Worm (Caenorhabditis elegans) whole organism, L4 larva: ENCODE results near the gene B0334.4.

Source experiments
- D1046.2 ChIP-seq: fragments of 200-800 bp; sonication (Bioruptor generic); IDR thresholded peaks from 2 replicates; pipeline ENCODE4 v1.3.6; 2022; ENCODE audit warnings: missing genetic modification characterization, missing compliant biosample characterization
- F37D6.2 ChIP-seq: sonication (generic microtip); optimal IDR thresholded peaks from 2 replicates; lab custom pipeline; 2016; ENCODE audit warnings: mild to moderate bottlenecking, missing genetic modification characterization, missing compliant biosample characterization
- F44E2.7 ChIP-seq: fragments of 200-800 bp; sonication (Bioruptor generic); IDR thresholded peaks from 2 replicates; pipeline ENCODE4 v2.1.2; 2022; ENCODE audit warnings: missing genetic modification characterization, missing compliant biosample characterization
- R02D3.7 ChIP-seq: fragments of 150-350 bp; sonication (generic microtip); optimal IDR thresholded peaks from 3 replicates; lab custom pipeline; 2014; ENCODE audit warnings: missing biosample characterization, missing genetic modification characterization
- T20F7.1 ChIP-seq: fragments of 200-800 bp; sonication (Bioruptor generic); optimal IDR thresholded peaks from 2 replicates; lab custom pipeline; 2018; ENCODE audit warnings: mild to moderate bottlenecking, missing genetic modification characterization, missing compliant biosample characterization
- ZK337.2 ChIP-seq: fragments of 200-800 bp; sonication (Bioruptor generic); IDR thresholded peaks from 2 replicates; pipeline ENCODE4 v1.3.6; 2022; ENCODE audit warnings: missing genetic modification reagents, missing genetic modification characterization, missing compliant biosample characterization
- ama-1 ChIP-seq: fragments of 150-350 bp; optimal IDR thresholded peaks from 2 replicates; lab custom pipeline; 2014; ENCODE audit warnings: inconsistent platforms, mixed read lengths
- ceh-28 ChIP-seq: fragments of 150-350 bp; optimal IDR thresholded peaks from 2 replicates; lab custom pipeline; 2014; ENCODE audit warnings: missing biosample characterization, missing genetic modification reagents, missing genetic modification characterization
- ceh-32 ChIP-seq: sonication (generic microtip); optimal IDR thresholded peaks from 2 replicates; lab custom pipeline; 2016; ENCODE audit warnings: mild to moderate bottlenecking, missing genetic modification characterization, missing compliant biosample characterization; ENCODE audit not compliant: poor library complexity
- ceh-82 ChIP-seq: sonication (generic microtip); optimal IDR thresholded peaks from 2 replicates; lab custom pipeline; 2017; ENCODE audit warnings: missing biosample characterization, missing genetic modification characterization
- ctbp-1 ChIP-seq: fragments of 200-800 bp; sonication (Bioruptor generic); IDR thresholded peaks from 2 replicates; pipeline ENCODE4 v1.3.6; 2022; ENCODE audit warnings: missing genetic modification reagents, missing genetic modification characterization, missing compliant biosample characterization
- daf-16 ChIP-seq, 3 experiments: sonication (generic microtip); optimal IDR thresholded peaks; 2 replicates each; lab custom pipeline; 2016 to 2017; ENCODE audit warnings: missing genetic modification characterization in 3 of 3, missing genetic modification reagents in 3 of 3, mild to moderate bottlenecking in 2 of 3, missing compliant biosample characterization in 2 of 3, missing biosample characterization in 1 of 3, moderate library complexity in 1 of 3
- daf-8 ChIP-seq: fragments of 200-800 bp; sonication (Bioruptor generic); IDR thresholded peaks from 2 replicates; pipeline ENCODE4 v1.3.6; 2022; ENCODE audit warnings: missing genetic modification characterization, missing compliant biosample characterization
- dmd-6 ChIP-seq: fragments of 200-800 bp; sonication (Bioruptor generic); IDR thresholded peaks from 2 replicates; pipeline ENCODE4 v1.3.6; 2022; ENCODE audit warnings: missing genetic modification reagents, missing genetic modification characterization, missing compliant biosample characterization
- dmd-8 ChIP-seq: fragments of 200-800 bp; sonication (Bioruptor generic); IDR thresholded peaks from 2 replicates; pipeline ENCODE4 v1.3.6; 2022; ENCODE audit warnings: missing genetic modification characterization, missing compliant biosample characterization
- dpl-1 ChIP-seq: fragments of 150-350 bp; optimal IDR thresholded peaks from 2 replicates; lab custom pipeline; 2014; ENCODE audit warnings: missing biosample characterization, missing genetic modification reagents, missing genetic modification characterization
- dve-1 ChIP-seq: sonication (generic microtip); optimal IDR thresholded peaks from 2 replicates; lab custom pipeline; 2017; ENCODE audit warnings: antibody characterized with exemption, mild to moderate bottlenecking, missing genetic modification characterization, missing compliant biosample characterization; ENCODE audit not compliant: insufficient read depth
- egl-27 ChIP-seq: sonication (generic microtip); optimal IDR thresholded peaks from 3 replicates; lab custom pipeline; 2017; ENCODE audit warnings: missing biosample characterization, missing genetic modification reagents, missing genetic modification characterization
- egl-43 ChIP-seq: fragments of 200-800 bp; sonication (Bioruptor generic); IDR thresholded peaks from 2 replicates; pipeline ENCODE4 v1.3.6; 2022; ENCODE audit warnings: missing genetic modification reagents, missing genetic modification characterization, missing compliant biosample characterization
- gei-8 ChIP-seq: fragments of 200-800 bp; sonication (Bioruptor generic); optimal IDR thresholded peaks from 2 replicates; lab custom pipeline; 2018; ENCODE audit warnings: mild to moderate bottlenecking, missing genetic modification characterization, missing compliant biosample characterization
- hif-1 ChIP-seq, 2 experiments: sonication (generic microtip); optimal IDR thresholded peaks; 2 replicates each; lab custom pipeline; 2016 to 2017; ENCODE audit warnings: missing compliant biosample characterization in 2 of 2, missing genetic modification characterization in 2 of 2, missing genetic modification reagents in 2 of 2, missing genotype in 2 of 2, mild to moderate bottlenecking in 1 of 2
- hlh-11 ChIP-seq: fragments of 200-800 bp; sonication (Bioruptor generic); optimal IDR thresholded peaks from 2 replicates; lab custom pipeline; 2018; ENCODE audit warnings: mild to moderate bottlenecking, missing genetic modification characterization, missing compliant biosample characterization
- hlh-30 ChIP-seq: sonication (generic microtip); optimal IDR thresholded peaks from 2 replicates; lab custom pipeline; 2017; ENCODE audit warnings: antibody characterized with exemption, mild to moderate bottlenecking, missing genetic modification characterization, missing compliant biosample characterization; ENCODE audit not compliant: insufficient read depth
- hmg-1.1 ChIP-seq: fragments of 200-800 bp; sonication (Bioruptor generic); IDR thresholded peaks from 2 replicates; pipeline ENCODE4 v1.3.6; 2022; ENCODE audit warnings: missing genetic modification reagents, missing genetic modification characterization, missing compliant biosample characterization
- lim-7 ChIP-seq: fragments of 200-800 bp; sonication (Bioruptor generic); IDR thresholded peaks from 2 replicates; pipeline ENCODE4 v1.3.6; 2022; ENCODE audit warnings: missing genetic modification characterization, missing compliant biosample characterization
- lin-1 ChIP-seq: fragments of 200-800 bp; sonication (Bioruptor generic); IDR thresholded peaks from 2 replicates; pipeline ENCODE4 v1.3.6; 2022; ENCODE audit warnings: missing genetic modification reagents, missing genetic modification characterization, missing compliant biosample characterization
- lin-13 ChIP-seq: fragments of 150-350 bp; optimal IDR thresholded peaks from 2 replicates; lab custom pipeline; 2014; ENCODE audit warnings: missing biosample characterization, missing genetic modification reagents, missing genetic modification characterization
- lin-38 ChIP-seq: fragments of 200-800 bp; sonication (Bioruptor generic); IDR thresholded peaks from 2 replicates; pipeline ENCODE4 v1.3.6; 2022; ENCODE audit warnings: missing genetic modification reagents, missing genetic modification characterization, missing compliant biosample characterization
- lsy-2 ChIP-seq, 2 experiments: fragments of 150-350 bp in 1 of 2; sonication (generic microtip) in 1 of 2; optimal IDR thresholded peaks; 2 replicates each; lab custom pipeline; 2014 to 2017; ENCODE audit warnings: missing biosample characterization in 2 of 2, missing genetic modification characterization in 2 of 2
- mep-1 ChIP-seq: fragments of 150-350 bp; sonication (generic microtip); optimal IDR thresholded peaks from 3 replicates; lab custom pipeline; 2014; ENCODE audit warnings: missing biosample characterization, missing genetic modification characterization
- mes-2 ChIP-seq: sonication (generic microtip); optimal IDR thresholded peaks from 2 replicates; lab custom pipeline; 2016; ENCODE audit warnings: missing genotype, mild to moderate bottlenecking, missing genetic modification characterization, missing compliant biosample characterization; ENCODE audit not compliant: poor library complexity, severe bottlenecking
- mxl-3 ChIP-seq: fragments of 200-800 bp; sonication (Bioruptor generic); optimal IDR thresholded peaks from 2 replicates; lab custom pipeline; 2018; ENCODE audit warnings: mild to moderate bottlenecking, missing genetic modification characterization, missing compliant biosample characterization
- nhr-10 ChIP-seq: fragments of 150-350 bp; optimal IDR thresholded peaks from 2 replicates; lab custom pipeline; 2014; ENCODE audit warnings: missing biosample characterization, missing genetic modification characterization
- nhr-102 ChIP-seq: sonication (generic microtip); optimal IDR thresholded peaks from 2 replicates; lab custom pipeline; 2016; ENCODE audit warnings: mild to moderate bottlenecking, missing genetic modification characterization, moderate library complexity, missing compliant biosample characterization
- nhr-28 ChIP-seq: fragments of 150-350 bp; optimal IDR thresholded peaks from 2 replicates; lab custom pipeline; 2014; ENCODE audit warnings: missing biosample characterization, missing genetic modification characterization
- nhr-76 ChIP-seq: fragments of 150-350 bp; optimal IDR thresholded peaks from 2 replicates; lab custom pipeline; 2014; ENCODE audit warnings: missing biosample characterization, missing genetic modification characterization
- php-3 ChIP-seq: fragments of 200-800 bp; sonication (Bioruptor generic); IDR thresholded peaks from 2 replicates; pipeline ENCODE4 v1.3.6; 2022; ENCODE audit warnings: missing genetic modification reagents, missing genetic modification characterization, missing compliant biosample characterization
- pqm-1 ChIP-seq: sonication (generic microtip); optimal IDR thresholded peaks from 2 replicates; lab custom pipeline; 2017; ENCODE audit warnings: missing biosample characterization, missing genetic modification characterization
- rbr-2 ChIP-seq: sonication (generic microtip); optimal IDR thresholded peaks from 2 replicates; lab custom pipeline; 2016; ENCODE audit warnings: missing genotype, missing genetic modification characterization, missing compliant biosample characterization
- skn-1 ChIP-seq: fragments of 150-350 bp; optimal IDR thresholded peaks from 2 replicates; lab custom pipeline; 2014; ENCODE audit warnings: missing biosample characterization, missing genetic modification characterization
- snpc-1.2 ChIP-seq: fragments of 200-800 bp; sonication (Bioruptor generic); IDR thresholded peaks from 2 replicates; pipeline ENCODE4 v1.3.6; 2022; ENCODE audit warnings: missing genetic modification reagents, missing genetic modification characterization, missing compliant biosample characterization
- spr-3 ChIP-seq: fragments of 200-800 bp; sonication (Bioruptor generic); optimal IDR thresholded peaks from 2 replicates; lab custom pipeline; 2018; ENCODE audit warnings: mild to moderate bottlenecking, missing genetic modification characterization, missing compliant biosample characterization
- tag-97 ChIP-seq: fragments of 200-800 bp; sonication (Bioruptor generic); IDR thresholded peaks from 2 replicates; pipeline ENCODE4 v1.3.6; 2022; ENCODE audit warnings: missing genetic modification characterization, missing compliant biosample characterization
- tra-1 ChIP-seq: fragments of 200-800 bp; sonication (Bioruptor generic); IDR thresholded peaks from 2 replicates; pipeline ENCODE4 v1.3.6; 2022; ENCODE audit warnings: missing genetic modification reagents, missing genetic modification characterization, missing compliant biosample characterization
- zag-1 ChIP-seq: fragments of 150-350 bp; optimal IDR thresholded peaks from 2 replicates; lab custom pipeline; 2014; ENCODE audit warnings: missing biosample characterization, missing genetic modification characterization
- ztf-7 ChIP-seq: fragments of 150-350 bp; optimal IDR thresholded peaks from 2 replicates; lab custom pipeline; 2014; ENCODE audit warnings: missing biosample characterization, missing genetic modification characterization

The B0334.4 gene

DNA sequence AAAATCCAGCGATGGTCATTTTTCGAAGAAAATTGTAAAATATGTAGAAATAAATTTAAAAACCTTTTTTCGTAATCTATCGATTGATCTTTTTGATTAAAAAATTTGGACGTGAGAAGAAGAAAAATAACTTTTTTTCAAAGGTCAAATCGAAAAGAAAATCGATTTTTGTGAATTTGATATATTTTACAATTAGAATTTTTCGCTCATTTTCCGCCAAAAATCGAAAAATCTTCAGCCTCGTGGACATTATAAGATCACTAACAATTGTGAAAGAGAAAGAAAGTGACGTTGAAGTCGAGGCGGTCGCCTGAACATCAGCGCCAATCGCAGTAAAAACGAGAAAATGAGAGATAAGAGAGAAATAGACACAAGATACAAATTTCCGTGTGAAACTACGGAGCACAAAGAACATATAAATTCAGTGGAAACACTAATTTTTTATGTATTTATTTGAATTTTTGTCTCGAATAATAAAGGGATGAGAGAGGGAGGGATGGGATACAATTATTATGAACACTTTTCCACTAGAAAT lies 25.9 kb upstream of the B0334.4 start, which contains the start of gene cisd-1 (continued):
- peak; percentile 33; the same call in 1 of the 2 replicates for TF ChIP-seq dmd-6
- TF ChIP-seq pqm-1 (tag; lab: Kevin White, UChicago), result peak; percentile 45
- TF ChIP-seq ctbp-1, result no peak
- TF ChIP-seq tag-97, result no peak
- TF ChIP-seq mep-1, result peak; percentile 62
- TF ChIP-seq ZK337.2 (GFP tag; lab: Robert Waterston, UW), result no peak
- no peak for TF ChIP-seq dmd-8 (GFP tag; lab: Robert Waterston, UW)
- TF ChIP-seq daf-8 (GFP tag; lab: Robert Waterston, UW), result no peak
- peak; percentile 28 for TF ChIP-seq ama-1 (lab: Kevin White, UChicago)
- no peak for TF ChIP-seq zag-1
- no peak for TF ChIP-seq D1046.2 (GFP tag; lab: Robert Waterston, UW)
- peak in 1 of 2 experiments; percentile 49 for TF ChIP-seq hif-1 (tag; optimal IDR thresholded peaks at IDR 0.05; lab: Kevin White, UChicago)
- no peak for TF ChIP-seq ceh-28
- TF ChIP-seq mxl-3 (GFP tag; lab: Kevin White, UChicago), result peak; percentile 49
- TF ChIP-seq lim-7 (GFP tag; lab: Robert Waterston, UW), result no peak
- TF ChIP-seq nhr-28 (tag; lab: Kevin White, UChicago), result peak; percentile 98
- peak; percentile 26 for TF ChIP-seq T20F7.1 (GFP tag; lab: Kevin White, UChicago)
- no peak for TF ChIP-seq daf-16 (GFP tag; optimal IDR thresholded peaks at IDR 0.05; lab: Kevin White, UChicago)
- peak; percentile 28 for TF ChIP-seq daf-16 (tag; optimal IDR thresholded peaks at IDR 0.05; lab: Kevin White, UChicago)
- TF ChIP-seq hlh-11 (tag; lab: Kevin White, UChicago), result peak; percentile 53
- no peak for TF ChIP-seq hmg-1.1 (GFP tag; lab: Robert Waterston, UW)
- peak; percentile 11 for TF ChIP-seq mes-2
- TF ChIP-seq, all 104 proteins: peak for 15

DNA sequence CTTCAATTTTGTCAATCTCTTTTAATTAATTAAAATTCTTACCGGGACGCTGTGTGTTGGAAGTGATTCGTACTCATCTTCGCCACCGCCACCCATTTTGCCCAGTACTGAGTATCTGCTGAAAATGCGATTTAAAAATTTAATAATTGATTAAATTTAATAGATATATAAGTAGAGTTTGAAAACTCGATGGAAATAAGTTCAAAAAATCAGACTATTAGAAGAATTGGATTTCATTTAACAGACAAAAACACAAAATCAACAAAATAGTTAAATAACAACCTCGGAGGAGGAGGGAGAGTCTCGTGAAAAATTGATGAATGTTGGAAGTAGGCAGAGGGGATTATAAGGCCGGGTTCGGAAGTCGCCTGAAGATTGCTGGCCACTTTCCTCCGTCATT lies 23.6 kb upstream of the B0334.4 start, which contains the start of gene mfn-1:
mfn-1 (minus strand) TSS at position 101 of the 400 bp plus-strand sequence.
- TF ChIP-seq skn-1 (tag; lab: Kevin White, UChicago) (no peak), egl-43 (GFP tag; lab: Robert Waterston, UW) (no peak), nhr-76 (tag; lab: Kevin White, UChicago) (no peak), gei-8 (GFP tag; lab: Kevin White, UChicago) (no peak), lin-13 (GFP tag; lab: Kevin White, UChicago) (no peak)

DNA sequence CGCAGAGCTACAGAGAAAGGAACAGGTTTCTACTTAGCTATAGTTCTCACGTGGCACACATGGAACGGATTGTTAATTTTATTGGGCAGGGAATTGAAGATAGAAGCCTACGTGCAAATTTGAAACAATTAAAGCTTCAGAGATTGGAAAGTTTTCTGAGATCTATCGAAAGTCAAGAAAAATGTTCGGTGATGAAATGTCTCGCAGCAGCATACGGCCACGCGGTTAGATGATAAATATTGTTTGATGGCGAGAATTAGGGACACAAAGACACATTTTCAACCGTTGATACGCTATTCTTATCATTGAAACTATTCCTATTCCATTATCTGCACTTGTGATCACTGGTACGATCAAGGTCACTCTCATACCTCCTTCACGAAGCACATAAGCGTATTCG lies 22.9 kb upstream of the B0334.4 start:
- TF ChIP-seq tra-1 (GFP tag; lab: Robert Waterston, UW) (no peak), egl-27 (tag; lab: Kevin White, UChicago) (no peak), daf-16 (GFP tag; optimal IDR thresholded peaks at IDR 0.05; lab: Kevin White, UChicago) (no peak), daf-16 (tag; optimal IDR thresholded peaks at IDR 0.05; lab: Kevin White, UChicago) (peak; percentile 37), snpc-1.2 (GFP tag; lab: Robert Waterston, UW) (no peak), dpl-1 (GFP tag; lab: Kevin White, UChicago) (no peak), nhr-28 (tag; lab: Kevin White, UChicago) (peak; percentile 91), hlh-30 (tag; lab: Kevin White, UChicago) (peak; percentile 71), F44E2.7 (no peak), ceh-82 (tag; lab: Kevin White, UChicago) (no peak), php-3 (0 out of 2 replicates have a peak, but pooled peaks have one; percentile 10), rbr-2 (tag; lab: Kevin White, UChicago) (no peak), nhr-10 (peak; percentile 33), F37D6.2 (no peak), lin-38 (GFP tag; lab: Robert Waterston, UW) (no peak), hmg-1.1 (GFP tag; lab: Robert Waterston, UW) (no peak), dve-1 (tag; lab: Kevin White, UChicago) (peak; percentile 64), ztf-7 (no peak), D1046.2 (GFP tag; lab: Robert Waterston, UW) (no peak), mxl-3 (GFP tag; lab: Kevin White, UChicago) (peak; percentile 98), ceh-32 (tag; lab: Kevin White, UChicago) (no peak), ZK337.2 (GFP tag; lab: Robert Waterston, UW) (no peak), dmd-6 (peak; percentile 85), lin-1 (no peak), gei-8 (GFP tag; lab: Kevin White, UChicago) (no peak), lsy-2 (tag; optimal IDR thresholded peaks at IDR 0.05; lab: Kevin White, UChicago) (peak in 1 of 2 experiments; percentile 56), spr-3 (GFP tag; lab: Kevin White, UChicago) (no peak), T20F7.1 (GFP tag; lab: Kevin White, UChicago) (peak; percentile 25), R02D3.7 (tag; lab: Kevin White, UChicago) (no peak), nhr-102 (tag; lab: Kevin White, UChicago) (no peak)
